Fruit fly (Drosophila melanogaster) whole organism: Measurements from ENCODE around the gene Osi4.

Experiments
- EcR ChIP-seq, 2 experiments: fragments of >200 bp; optimal IDR thresholded peaks; 2 replicates each; lab custom pipeline; 2017; ENCODE audit warnings: missing biosample characterization in 2 of 2, missing genetic modification characterization in 2 of 2, missing genetic modification reagents in 2 of 2
- psq ChIP-seq: fragments of >200 bp; optimal IDR thresholded peaks from 2 replicates; lab custom pipeline; 2017

DNA sequence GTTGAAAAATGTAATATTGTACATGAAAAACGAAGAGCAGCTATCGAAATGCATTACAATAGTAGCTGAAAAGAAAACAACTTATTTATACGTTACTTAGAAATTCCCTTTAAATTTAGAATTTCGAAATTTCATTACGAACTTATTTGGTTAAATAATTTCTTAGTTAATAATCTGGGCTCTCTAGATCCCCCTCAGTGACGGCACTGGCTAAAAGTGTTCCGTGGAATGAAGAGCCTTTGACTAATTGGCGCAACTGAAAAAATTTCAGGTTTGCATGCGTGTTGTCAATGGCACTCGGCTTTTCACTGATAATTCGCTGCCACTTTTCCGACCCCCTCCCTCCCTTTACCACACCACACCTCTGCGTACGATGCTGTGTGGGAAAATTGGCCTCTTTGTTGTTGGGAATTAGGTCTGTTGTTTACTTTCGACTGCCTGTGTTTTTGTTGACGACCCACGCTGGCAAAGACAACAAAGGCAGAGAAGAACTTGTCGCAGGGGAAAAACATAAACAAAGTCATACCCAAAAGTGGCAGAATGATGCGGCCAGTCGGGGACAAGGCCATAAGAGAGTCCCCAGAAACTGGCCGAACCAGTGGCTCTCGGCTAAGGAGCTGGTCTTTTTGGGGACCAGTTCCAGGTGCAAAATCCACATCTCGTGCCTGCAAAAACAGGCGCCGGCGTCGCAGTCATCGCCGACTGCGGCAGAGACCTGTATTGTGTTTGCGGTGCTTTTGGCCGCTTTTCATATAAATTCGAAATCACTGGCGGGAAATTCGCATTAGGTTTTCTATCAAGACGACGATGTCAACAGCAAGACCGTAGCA is 6.3 kb downstream of the Osi4 start, which contains the start of gene Osi3:
- no peak for TF ChIP-seq psq (lab: Kevin White, UChicago)
- TF ChIP-seq EcR (GFP tag; optimal IDR thresholded peaks at IDR 0.05; lab: Kevin White, UChicago) = no peak
